Worm (Caenorhabditis elegans) whole organism, midembryonic: ENCODE results near the gene F38E1.3.

ENCODE experiments used
- cog-1 ChIP-seq: sonication (generic microtip); optimal IDR thresholded peaks from 2 replicates; lab custom pipeline; 2016; ENCODE audit warnings: missing genetic modification characterization, missing compliant biosample characterization
- med-1 ChIP-seq: sonication (generic microtip); optimal IDR thresholded peaks from 2 replicates; lab custom pipeline; 2017; ENCODE audit warnings: missing genetic modification characterization, mild to moderate bottlenecking, missing compliant biosample characterization, antibody characterized with exemption, missing genetic modification reagents; ENCODE audit not compliant: insufficient read depth

ce11 chrV:8349950-8350349 is 26.0 kb upstream of the F38E1.3 start:
- TF ChIP-seq cog-1 (tag; lab: Kevin White, UChicago) (no peak), med-1 (GFP tag; lab: Kevin White, UChicago) (no peak)
